Fruit fly (Drosophila melanogaster) ovary, adult (tissue): ENCODE measurements around the gene CG4951.
A peak's percentile ranks its signal among the peaks of the same experiment; 100 is the strongest.

Experiments used
- CG17801 ChIP-seq: fragments of 200-800 bp; optimal IDR thresholded peaks from 2 replicates; lab custom pipeline; 2019; ENCODE audit warnings: missing biosample characterization, mild to moderate bottlenecking, missing genetic modification characterization, moderate library complexity; ENCODE audit not compliant: partially characterized antibody

The CG4951 gene

DNA sequence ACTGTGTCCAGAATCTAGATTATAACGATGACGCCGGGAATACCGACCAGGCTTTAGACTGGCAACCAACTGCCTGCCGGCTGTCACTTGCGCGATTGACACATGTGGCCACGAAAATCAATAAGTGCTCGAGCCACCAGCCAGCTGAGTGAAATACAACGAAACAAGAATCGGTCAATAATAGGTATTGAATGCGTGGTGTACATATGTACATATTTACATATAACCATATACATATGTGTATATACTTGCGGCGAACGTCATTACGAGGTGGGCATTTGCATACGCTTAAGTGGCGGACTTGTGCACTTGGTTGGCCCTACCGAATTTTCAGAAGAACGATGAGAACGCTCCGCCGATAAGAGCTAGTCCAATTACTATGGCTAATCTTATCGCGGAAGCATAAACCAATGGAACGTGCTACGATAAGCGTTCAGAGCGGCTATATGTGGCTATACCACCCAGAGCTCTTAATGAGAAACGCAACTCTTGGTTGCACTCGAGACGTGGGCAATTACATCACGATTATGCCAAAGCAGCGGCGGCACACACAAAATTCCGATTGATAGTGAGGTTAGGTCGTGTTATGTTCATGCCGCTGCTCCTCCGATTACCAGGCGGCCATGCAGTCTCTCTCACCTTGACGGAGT is 7.2 kb downstream of the CG4951 start:
- TF ChIP-seq CG17801 (GFP tag; lab: Kevin White, UChicago), result no peak

DNA sequence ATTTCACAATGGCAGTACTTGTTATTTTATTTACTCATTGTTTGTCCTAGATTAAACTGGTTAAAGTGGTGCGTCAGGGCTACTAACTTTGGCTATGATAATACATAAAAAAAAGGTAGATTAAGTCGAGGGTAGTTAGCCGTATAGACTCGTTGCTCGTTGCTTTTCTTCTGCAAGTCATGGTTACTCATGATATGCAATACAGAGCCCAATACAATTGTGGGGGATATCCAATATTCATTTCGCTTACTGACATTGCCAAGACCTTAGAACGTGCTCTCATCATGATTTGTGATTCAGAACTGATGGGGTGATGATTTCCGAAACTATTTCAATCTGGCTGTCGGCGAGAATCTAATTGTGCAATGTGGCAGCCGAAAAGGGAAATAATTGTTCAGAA is 8.5 kb downstream of the CG4951 start:
- no peak for TF ChIP-seq CG17801 (GFP tag; lab: Kevin White, UChicago)

DNA sequence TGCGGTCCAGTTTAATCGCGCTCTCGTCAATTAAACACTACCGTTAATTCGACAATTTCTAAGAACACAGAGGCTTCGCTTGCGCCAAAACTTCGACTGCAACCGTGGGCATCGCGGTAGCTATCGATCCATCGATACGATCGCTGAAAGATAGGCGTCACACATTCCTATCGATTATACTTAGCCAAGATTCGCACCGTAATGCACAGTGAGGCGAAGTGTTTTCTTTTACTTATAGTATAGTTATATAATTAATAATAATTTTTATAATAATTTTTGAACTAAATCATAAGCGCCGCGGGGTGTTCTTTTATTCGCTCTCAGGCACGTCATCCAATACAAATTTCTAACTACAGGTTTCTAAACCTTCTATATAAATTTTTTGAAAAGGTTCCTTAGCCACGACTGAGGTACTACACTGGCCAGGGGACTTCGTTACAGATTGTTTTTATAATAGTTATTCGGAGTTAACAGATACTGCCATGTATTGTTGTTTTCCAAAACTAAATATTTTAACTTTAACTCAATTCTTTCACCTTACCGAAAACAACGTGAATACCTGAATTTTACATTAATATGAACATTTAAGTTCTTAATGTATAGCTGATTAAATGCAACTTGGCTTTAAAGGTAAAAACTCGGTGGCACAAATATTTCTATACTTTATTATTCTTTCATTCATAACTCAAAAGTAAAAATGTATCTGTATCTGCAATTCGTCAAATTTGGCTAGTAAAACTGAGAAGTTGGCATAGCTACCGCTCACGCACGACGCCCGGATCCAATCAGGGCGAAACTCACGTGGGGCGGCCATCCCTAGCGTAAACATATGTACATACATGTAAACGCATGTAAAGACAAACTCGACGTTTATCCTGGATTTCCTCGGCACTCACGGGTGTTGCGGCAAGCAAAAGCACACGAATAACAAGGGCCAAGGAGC is 15.9 kb downstream of the CG4951 start, which contains the start of the genes NSD and BOD1:
TSS of gene NSD (minus strand) at position 102 of the 943 bp plus-strand sequence.
TSS of gene BOD1 (plus strand) at position 494 of the 943 bp plus-strand sequence.
- peak; percentile 31 for TF ChIP-seq CG17801 (GFP tag; lab: Kevin White, UChicago)

DNA sequence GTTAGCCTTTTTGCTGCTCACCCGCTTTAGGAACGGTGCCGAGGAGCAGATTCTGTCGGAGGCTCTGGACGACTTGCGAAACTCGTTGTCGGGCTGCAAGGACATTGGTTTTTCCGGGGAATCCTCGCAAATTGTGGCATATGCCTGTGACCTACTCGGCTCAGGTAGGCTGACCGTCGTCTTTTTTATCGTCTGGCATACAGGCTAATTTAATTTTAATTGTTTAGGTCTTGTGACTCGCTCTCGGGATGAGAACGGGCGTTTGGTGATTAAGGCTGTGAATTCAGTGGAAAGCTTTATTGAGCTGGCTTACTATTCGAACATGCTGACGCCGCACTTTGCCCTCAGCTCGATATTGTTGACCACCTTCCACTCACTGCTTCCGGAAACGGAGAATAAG is 22.5 kb downstream of the CG4951 start:
- no peak for TF ChIP-seq CG17801 (GFP tag; lab: Kevin White, UChicago)

DNA sequence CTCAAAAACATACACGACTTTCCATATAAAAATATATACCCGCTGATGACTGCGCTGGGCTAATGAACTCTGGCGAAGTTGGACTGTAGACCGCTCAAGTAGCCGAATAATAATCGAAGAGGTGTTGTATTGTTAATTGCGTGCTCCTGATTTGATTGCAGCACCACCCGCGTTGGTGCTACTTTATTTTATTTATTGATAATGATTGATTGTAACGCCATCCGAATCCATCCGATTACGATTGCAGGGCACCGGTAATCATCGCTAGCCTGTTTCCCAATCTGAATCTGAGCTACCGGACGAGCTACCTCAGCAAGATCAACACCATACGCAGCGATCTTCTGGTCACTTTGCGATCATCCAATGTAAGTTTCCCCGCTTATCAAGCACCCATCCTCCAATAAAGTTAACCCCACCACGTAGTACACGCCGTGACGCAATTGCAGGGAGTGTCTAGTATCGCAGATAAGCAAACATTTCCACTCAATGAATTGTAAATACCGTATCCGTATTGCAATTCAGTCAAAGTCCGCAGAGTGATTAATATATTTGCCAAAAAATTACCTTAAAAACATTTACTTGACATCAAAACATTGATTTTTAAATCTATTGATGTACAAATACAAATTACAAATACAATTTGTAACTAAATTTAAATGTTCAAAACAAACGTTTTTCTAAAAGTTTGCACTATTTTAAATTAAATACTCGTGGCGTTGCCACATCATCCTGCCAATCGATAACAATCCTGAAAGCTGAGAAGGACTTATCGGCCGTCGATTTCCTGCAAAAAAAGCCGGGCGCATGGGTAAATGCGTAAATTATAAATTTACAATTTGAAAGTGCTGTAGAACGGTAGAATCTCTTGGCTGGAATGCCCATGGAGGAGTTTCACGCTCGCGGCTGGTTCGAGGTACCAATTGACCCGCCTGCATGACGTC is 24.7 kb downstream of the CG4951 start:
- no peak for TF ChIP-seq CG17801 (GFP tag; lab: Kevin White, UChicago)

DNA sequence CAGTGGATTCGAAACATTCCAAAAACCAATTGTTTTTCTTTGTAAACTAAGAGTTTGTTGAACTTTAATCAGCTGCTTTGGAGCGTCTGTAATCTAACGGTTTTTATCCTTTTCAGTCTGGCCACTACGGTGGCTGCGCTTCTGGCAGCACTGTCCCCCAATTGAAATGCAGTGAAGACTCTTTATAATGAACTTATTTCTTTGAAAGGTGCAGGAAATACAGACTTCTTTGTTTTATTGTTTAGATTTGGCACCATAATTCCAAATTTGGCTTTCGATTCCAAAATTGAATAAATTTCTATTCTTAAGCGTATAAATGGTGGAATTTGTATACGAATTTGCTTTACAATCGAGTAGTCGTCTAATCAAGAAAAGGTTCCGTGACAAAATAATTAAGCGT is 25.8 kb downstream of the CG4951 start, which contains the start of gene nenya:
TSS of gene nenya (minus strand) at position 35 of the 400 bp plus-strand sequence.
- TF ChIP-seq CG17801 (GFP tag; lab: Kevin White, UChicago), result no peak

DNA sequence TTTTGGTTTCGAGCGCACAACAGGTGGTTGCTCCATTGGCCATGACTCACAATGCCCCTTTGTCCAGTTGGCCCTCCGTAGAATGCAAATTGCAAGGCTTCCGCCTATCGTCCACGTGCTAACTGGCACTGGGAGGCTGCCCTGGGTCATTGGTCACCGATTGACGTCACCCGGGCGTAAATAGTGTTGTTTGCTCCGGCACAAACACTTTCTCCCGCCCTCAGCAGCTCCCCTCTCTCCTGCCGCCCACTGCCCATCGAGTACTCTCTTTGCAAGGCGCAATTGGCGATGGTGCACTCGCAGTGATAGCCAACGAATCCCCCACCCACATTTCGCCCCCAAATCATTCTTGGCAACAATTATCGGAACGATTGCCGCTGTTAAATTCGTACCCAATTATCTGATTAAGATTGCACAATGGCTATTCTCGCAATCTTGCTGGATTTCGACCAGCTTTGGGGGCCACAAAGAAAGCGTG is 27.1 kb downstream of the CG4951 start:
- TF ChIP-seq CG17801 (GFP tag; lab: Kevin White, UChicago), result no peak

DNA sequence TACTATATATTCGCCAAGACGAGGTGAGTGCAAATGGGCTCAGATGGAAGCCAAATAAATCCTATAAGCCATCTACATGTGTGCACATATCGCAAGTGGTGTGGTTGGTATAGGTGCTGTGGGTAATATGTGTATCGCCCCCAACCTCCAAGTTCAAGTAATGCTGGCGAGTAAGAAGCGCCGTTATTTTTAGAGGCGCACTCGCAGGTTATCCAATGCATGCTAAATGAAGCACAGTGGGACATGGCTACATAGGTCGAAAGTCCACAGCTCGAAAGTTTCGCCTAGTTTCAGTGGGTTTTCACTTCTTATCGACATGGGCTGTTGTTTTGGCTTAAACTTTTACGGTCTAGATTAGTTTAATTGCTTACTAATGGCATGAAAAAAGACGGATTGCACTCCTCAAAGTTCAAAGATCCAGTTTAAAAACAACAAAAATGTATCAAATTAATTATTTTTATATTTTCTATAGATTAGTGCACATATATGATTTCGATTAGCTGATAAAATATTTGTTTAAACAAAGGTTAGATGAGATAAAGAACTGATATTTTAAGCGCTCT is 27.9 kb downstream of the CG4951 start:
- TF ChIP-seq CG17801 (GFP tag; lab: Kevin White, UChicago), result no peak

DNA sequence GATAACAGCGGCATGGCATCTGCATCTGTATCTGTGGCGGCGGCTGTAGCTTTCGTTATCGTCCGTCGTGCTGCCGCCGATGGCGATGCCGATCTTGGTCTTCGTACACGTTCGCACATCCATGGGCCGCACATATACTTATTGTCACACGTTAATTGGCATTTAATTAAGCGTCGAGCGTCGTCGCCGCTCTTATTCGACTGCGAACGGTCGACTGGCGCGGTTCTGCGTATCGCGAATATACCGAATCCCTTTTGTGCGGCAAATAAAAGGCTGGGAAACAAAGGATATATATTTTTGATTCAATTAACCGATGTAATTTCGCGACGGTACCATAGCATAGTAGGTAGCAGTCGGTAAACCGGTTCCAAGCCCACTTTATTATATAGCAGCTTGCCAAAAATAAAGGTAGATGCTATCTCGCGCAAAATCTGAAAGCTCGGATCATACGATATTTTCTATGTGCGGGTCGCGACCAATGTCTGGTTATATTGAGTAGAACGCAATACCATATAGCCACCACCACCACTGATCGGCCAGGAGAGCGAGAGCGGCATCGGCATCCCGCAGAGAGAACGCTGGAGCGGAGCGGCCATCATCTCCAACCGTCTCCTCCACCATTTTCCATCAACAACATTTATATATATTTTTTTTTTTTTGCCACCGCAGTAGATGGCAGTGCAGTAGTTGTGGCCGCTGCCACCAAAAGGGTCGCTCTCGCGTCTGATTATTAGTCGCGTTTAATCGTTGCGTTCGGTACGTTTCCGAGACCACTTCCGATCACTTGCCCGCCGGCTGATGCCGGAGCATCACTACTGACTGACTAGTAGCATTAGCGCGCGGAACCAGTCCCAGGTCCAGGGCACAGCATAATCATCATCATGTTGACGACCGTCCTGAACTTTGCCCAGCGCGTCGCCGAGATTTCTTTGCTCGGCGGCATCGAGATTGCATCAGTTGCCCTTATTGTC is 28.6 kb downstream of the CG4951 start, which contains the start of gene mino:
TSS of gene mino (plus strand) at position 192 of the 971 bp plus-strand sequence.
- peak; percentile 49 for TF ChIP-seq CG17801 (GFP tag; lab: Kevin White, UChicago)

DNA sequence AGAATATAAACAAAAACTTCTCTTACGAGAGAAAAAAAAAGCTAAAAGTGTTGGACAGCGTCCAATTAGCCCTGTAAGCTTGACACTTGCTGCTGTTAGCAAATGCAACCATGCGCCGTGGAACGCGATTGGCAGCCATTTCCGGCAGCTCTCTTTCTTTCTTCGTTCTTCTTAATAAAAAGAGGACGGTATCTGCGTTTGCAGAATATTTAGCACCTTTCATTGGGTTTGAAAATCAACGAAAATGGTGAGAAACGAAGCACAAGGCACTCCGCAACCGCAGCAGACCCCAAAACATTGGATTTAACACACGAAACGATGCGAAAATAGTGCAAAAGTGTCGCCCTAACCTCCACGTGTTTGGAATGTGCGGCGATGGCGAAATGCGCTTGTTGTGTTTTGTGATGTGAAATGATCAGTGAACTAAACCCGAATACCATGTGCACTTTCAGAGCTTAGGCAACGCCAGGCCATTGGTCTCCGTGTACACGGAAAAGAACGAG is 31.2 kb downstream of the CG4951 start, which contains the start of gene RpL4:
TSS of gene RpL4 (plus strand) at position 149 of the 503 bp plus-strand sequence.
- TF ChIP-seq CG17801 (GFP tag; lab: Kevin White, UChicago), result peak; percentile 44

DNA sequence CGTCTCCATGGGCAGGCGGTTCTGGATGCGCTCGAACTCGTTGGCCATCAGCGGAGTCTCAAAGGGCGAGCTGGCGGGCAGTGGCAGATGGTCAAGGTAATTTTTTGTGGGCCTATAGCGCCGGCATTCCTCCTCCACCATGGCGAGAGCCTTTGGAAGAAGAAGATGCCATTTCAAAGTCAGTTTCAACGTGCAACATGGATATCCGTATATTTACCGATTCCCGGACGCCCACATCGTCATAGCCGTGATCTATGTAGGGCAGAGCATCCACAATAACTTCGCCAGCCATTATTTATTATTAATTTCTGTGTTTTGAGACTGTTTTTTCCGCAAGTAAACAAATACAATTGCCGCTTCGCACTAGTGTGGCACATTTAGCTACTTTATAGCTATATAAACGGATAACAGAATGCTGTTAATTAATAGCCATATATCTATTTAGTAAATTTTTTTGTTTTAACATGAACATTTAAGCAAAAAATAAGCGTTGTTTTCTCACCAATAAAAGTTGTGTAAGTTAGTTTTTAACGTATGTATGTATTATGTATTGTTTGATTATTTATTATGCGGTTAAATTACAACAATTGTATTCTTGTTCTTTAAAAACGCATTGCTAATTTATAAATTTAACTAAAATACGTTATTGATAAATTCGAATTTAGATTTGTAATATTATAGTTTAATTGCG is 31.8 kb downstream of the CG4951 start, which contains the start of gene BCAS2:
TSS of gene BCAS2 (minus strand) at position 375 of the 691 bp plus-strand sequence.
- TF ChIP-seq CG17801 (GFP tag; lab: Kevin White, UChicago), result no peak

DNA sequence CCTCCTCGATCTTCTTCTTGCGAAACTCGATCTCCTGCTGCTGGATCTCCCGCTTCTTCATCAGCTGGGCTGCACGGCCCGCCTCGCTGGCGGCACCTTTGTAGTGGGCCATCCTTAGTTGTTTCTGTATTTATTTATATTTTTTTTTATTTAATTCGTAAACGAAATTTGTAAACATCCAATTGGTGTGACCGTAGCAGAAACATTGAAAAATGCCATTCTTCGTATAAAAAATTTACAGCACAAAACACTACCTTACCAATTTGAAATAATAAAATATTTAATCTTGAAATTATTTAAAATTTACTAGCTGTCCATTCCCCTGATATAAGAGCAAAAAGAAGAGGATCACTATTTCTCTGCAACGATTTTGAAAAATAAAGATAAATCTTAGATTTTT is 33.0 kb downstream of the CG4951 start, which contains the start of gene CG12259:
TSS of gene CG12259 (minus strand) at position 207 of the 400 bp plus-strand sequence.
- TF ChIP-seq CG17801 (GFP tag; lab: Kevin White, UChicago), result no peak
